Worm (Caenorhabditis elegans) whole organism, L1 larva: Measurements from ENCODE around the gene srj-39.

Source experiments
- F16B12.6 ChIP-seq: fragments of 150-350 bp; optimal IDR thresholded peaks from 2 replicates; lab custom pipeline; 2014; ENCODE audit warnings: missing biosample characterization, missing genetic modification characterization
- aha-1 ChIP-seq: fragments of 150-350 bp; optimal IDR thresholded peaks from 2 replicates; lab custom pipeline; 2014; ENCODE audit warnings: missing biosample characterization, missing genetic modification characterization
- alr-1 ChIP-seq: fragments of 200-800 bp; sonication (Bioruptor generic); optimal IDR thresholded peaks from 2 replicates; lab custom pipeline; 2018; ENCODE audit warnings: borderline replicate concordance, mild to moderate bottlenecking, missing genetic modification characterization, missing compliant biosample characterization
- blmp-1 ChIP-seq: fragments of 150-350 bp; optimal IDR thresholded peaks from 2 replicates; lab custom pipeline; 2014; ENCODE audit warnings: missing biosample characterization, missing genetic modification characterization
- ceh-8 ChIP-seq: fragments of 200-800 bp; sonication (Bioruptor generic); optimal IDR thresholded peaks from 2 replicates; lab custom pipeline; 2018; ENCODE audit warnings: mild to moderate bottlenecking, missing genetic modification characterization, moderate library complexity, missing compliant biosample characterization
- ceh-88 ChIP-seq: fragments of 200-800 bp; sonication (Bioruptor generic); IDR thresholded peaks from 2 replicates; pipeline ENCODE4 v1.3.6; 2022; ENCODE audit warnings: missing genetic modification characterization, missing compliant biosample characterization
- ces-1 ChIP-seq: fragments of 150-350 bp; optimal IDR thresholded peaks from 2 replicates; lab custom pipeline; 2014; ENCODE audit warnings: missing biosample characterization, missing genetic modification reagents, missing genetic modification characterization
- efl-1 ChIP-seq, 4 experiments: fragments of 150-350 bp; optimal IDR thresholded peaks in 3 of 4; peaks in 1 of 4; 1 replicate in 1 of 4; 2 replicates in 3 of 4; lab custom pipeline; 2014; ENCODE audit warnings: missing biosample characterization in 2 of 4, missing genetic modification characterization in 2 of 4, missing genetic modification reagents in 2 of 4
- efl-3 ChIP-seq: fragments of 200-800 bp; sonication (Bioruptor generic); optimal IDR thresholded peaks from 2 replicates; lab custom pipeline; 2018; ENCODE audit warnings: mild to moderate bottlenecking, missing genetic modification characterization, missing compliant biosample characterization
- fkh-10 ChIP-seq: sonication (generic microtip); optimal IDR thresholded peaks from 2 replicates; lab custom pipeline; 2017; ENCODE audit warnings: missing biosample characterization, missing genetic modification reagents, missing genetic modification characterization
- fkh-4 ChIP-seq: sonication (generic microtip); optimal IDR thresholded peaks from 2 replicates; lab custom pipeline; 2016; ENCODE audit warnings: missing compliant biosample characterization, missing genetic modification characterization, borderline replicate concordance
- grh-1 ChIP-seq: fragments of 200-800 bp; sonication (Bioruptor generic); IDR thresholded peaks from 2 replicates; pipeline ENCODE4 v1.3.6; 2022; ENCODE audit warnings: missing genetic modification reagents, missing genetic modification characterization, missing compliant biosample characterization
- isw-1 ChIP-seq: fragments of 200-800 bp; sonication (Bioruptor generic); IDR thresholded peaks from 2 replicates; pipeline ENCODE4 v1.3.6; 2022; ENCODE audit warnings: missing genetic modification characterization, missing compliant biosample characterization
- lin-13 ChIP-seq: fragments of 150-350 bp; optimal IDR thresholded peaks from 2 replicates; lab custom pipeline; 2014; ENCODE audit warnings: missing biosample characterization, missing genetic modification reagents, missing genetic modification characterization
- lin-35 ChIP-seq, 2 experiments: fragments of 150-350 bp; optimal IDR thresholded peaks; 2 replicates each; lab custom pipeline; 2014; ENCODE audit warnings: missing biosample characterization in 2 of 2, missing genetic modification characterization in 2 of 2, missing genetic modification reagents in 2 of 2
- lin-39 ChIP-seq: fragments of 150-350 bp; optimal IDR thresholded peaks from 2 replicates; lab custom pipeline; 2014; ENCODE audit warnings: missing biosample characterization, missing genetic modification reagents, missing genetic modification characterization
- lsy-2 ChIP-seq, 2 experiments: fragments of 150-350 bp; optimal IDR thresholded peaks; 2 replicates each; lab custom pipeline; 2014; ENCODE audit warnings: missing biosample characterization in 2 of 2, missing genetic modification characterization in 2 of 2
- mab-9 ChIP-seq: fragments of 200-800 bp; sonication (Bioruptor generic); IDR thresholded peaks from 2 replicates; pipeline ENCODE4 v1.3.6; 2022; ENCODE audit warnings: missing genetic modification reagents, missing genetic modification characterization, missing compliant biosample characterization
- mep-1 ChIP-seq: fragments of 150-350 bp; optimal IDR thresholded peaks from 2 replicates; lab custom pipeline; 2014; ENCODE audit warnings: missing biosample characterization, missing genetic modification characterization
- nhr-11 ChIP-seq: fragments of 150-350 bp; optimal IDR thresholded peaks from 2 replicates; lab custom pipeline; 2014; ENCODE audit warnings: missing biosample characterization, missing genetic modification characterization
- nhr-12 ChIP-seq: sonication (generic microtip); optimal IDR thresholded peaks from 2 replicates; lab custom pipeline; 2017; ENCODE audit warnings: missing biosample characterization, missing genetic modification characterization
- nhr-19 ChIP-seq: fragments of 200-800 bp; sonication (Bioruptor generic); conservative IDR thresholded peaks from 2 replicates; pipeline ENCODE4 v1.3.6; 2022; ENCODE audit warnings: missing genetic modification characterization, missing compliant biosample characterization
- nhr-20 ChIP-seq: sonication (generic microtip); optimal IDR thresholded peaks from 2 replicates; lab custom pipeline; 2016; ENCODE audit warnings: mild to moderate bottlenecking, missing genetic modification characterization, missing compliant biosample characterization
- nhr-237 ChIP-seq: fragments of 150-350 bp; optimal IDR thresholded peaks from 2 replicates; lab custom pipeline; 2014; ENCODE audit warnings: missing biosample characterization, missing genetic modification characterization
- nhr-28 ChIP-seq: fragments of 150-350 bp; optimal IDR thresholded peaks from 2 replicates; lab custom pipeline; 2014; ENCODE audit warnings: missing biosample characterization, missing genetic modification characterization
- nhr-71 ChIP-seq: sonication (generic microtip); optimal IDR thresholded peaks from 2 replicates; lab custom pipeline; 2016; ENCODE audit warnings: mild to moderate bottlenecking, missing genetic modification characterization, moderate library complexity, missing compliant biosample characterization
- nhr-84 ChIP-seq: sonication (generic microtip); optimal IDR thresholded peaks from 2 replicates; lab custom pipeline; 2017; ENCODE audit warnings: missing biosample characterization, missing genetic modification characterization
- pqm-1 ChIP-seq: sonication (generic microtip); optimal IDR thresholded peaks from 3 replicates; lab custom pipeline; 2017; ENCODE audit warnings: missing biosample characterization, missing genetic modification characterization
- rnt-1 ChIP-seq: sonication (generic microtip); optimal IDR thresholded peaks from 2 replicates; lab custom pipeline; 2016; ENCODE audit warnings: mild to moderate bottlenecking, missing genetic modification characterization, moderate library complexity, missing compliant biosample characterization
- snpc-4 ChIP-seq: fragments of 150-350 bp; optimal IDR thresholded peaks from 2 replicates; lab custom pipeline; 2014; ENCODE audit warnings: missing biosample characterization, missing genetic modification characterization
- snu-23 ChIP-seq: sonication (generic microtip); optimal IDR thresholded peaks from 2 replicates; lab custom pipeline; 2016; ENCODE audit warnings: missing genetic modification characterization, missing compliant biosample characterization
- sox-4 ChIP-seq: sonication (generic microtip); optimal IDR thresholded peaks from 2 replicates; lab custom pipeline; 2016; ENCODE audit warnings: missing genetic modification characterization, missing compliant biosample characterization
- sptf-1 ChIP-seq: fragments of 150-350 bp; optimal IDR thresholded peaks from 2 replicates; lab custom pipeline; 2014; ENCODE audit warnings: missing biosample characterization, missing genetic modification characterization
- swsn-7 ChIP-seq: sonication (generic microtip); optimal IDR thresholded peaks from 2 replicates; lab custom pipeline; 2016; ENCODE audit warnings: missing genetic modification characterization, missing compliant biosample characterization
- tlp-1 ChIP-seq: fragments of 150-350 bp; optimal IDR thresholded peaks from 2 replicates; lab custom pipeline; 2014; ENCODE audit warnings: missing biosample characterization, missing genetic modification characterization
- unc-62 ChIP-seq: fragments of 150-350 bp; optimal IDR thresholded peaks from 2 replicates; lab custom pipeline; 2014; ENCODE audit warnings: missing biosample characterization, missing genetic modification reagents, missing genetic modification characterization
- unc-98 ChIP-seq: fragments of 200-800 bp; sonication (Bioruptor generic); IDR thresholded peaks from 2 replicates; pipeline ENCODE4 v1.3.6; 2022; ENCODE audit warnings: missing genetic modification characterization, missing compliant biosample characterization
- vab-15 ChIP-seq: sonication (generic microtip); optimal IDR thresholded peaks from 2 replicates; lab custom pipeline; 2017; ENCODE audit warnings: missing genotype, mild to moderate bottlenecking, missing genetic modification characterization, missing compliant biosample characterization
- xbp-1 ChIP-seq: sonication (generic microtip); optimal IDR thresholded peaks from 2 replicates; lab custom pipeline; 2016; ENCODE audit warnings: missing genetic modification characterization, missing compliant biosample characterization
- zag-1 ChIP-seq: fragments of 150-350 bp; optimal IDR thresholded peaks from 2 replicates; lab custom pipeline; 2014; ENCODE audit warnings: missing biosample characterization, missing genetic modification characterization
- zip-4 ChIP-seq: fragments of 200-800 bp; sonication (Bioruptor generic); optimal IDR thresholded peaks from 2 replicates; lab custom pipeline; 2018; ENCODE audit warnings: mild to moderate bottlenecking, missing genetic modification characterization, moderate library complexity, missing compliant biosample characterization

The srj-39 gene

ce11 chrV:4094740-4095139 is 9.7 kb upstream of the srj-39 start, which contains the start of gene nhr-181:
Gene nhr-181, plus strand, starts transcription at chrV:4095040.
- TF ChIP-seq unc-98 (no peak), nhr-237 (no peak), lin-39 (tag; lab: Kevin White, UChicago) (no peak), mep-1 (tag; lab: Kevin White, UChicago) (no peak), ceh-88 (GFP tag; lab: Robert Waterston, UW) (no peak), lin-35 (GFP tag; optimal IDR thresholded peaks at IDR 0.05; lab: Kevin White, UChicago) (no peak), nhr-12 (tag; lab: Kevin White, UChicago) (no peak), ceh-8 (GFP tag; lab: Kevin White, UChicago) (no peak), nhr-11 (no peak)

- TF ChIP-seq nhr-84 (tag; lab: Kevin White, UChicago) (no peak), efl-3 (GFP tag; lab: Kevin White, UChicago) (no peak), mab-9 (GFP tag; lab: Robert Waterston, UW) (no peak), xbp-1 (no peak), fkh-4 (tag; lab: Kevin White, UChicago) (no peak), rnt-1 (tag; lab: Kevin White, UChicago) (no peak), snpc-4 (no peak), zip-4 (GFP tag; lab: Kevin White, UChicago) (no peak), nhr-28 (no peak), nhr-20 (tag; lab: Kevin White, UChicago) (no peak), swsn-7 (tag; lab: Kevin White, UChicago) (no peak), lsy-2 (tag; optimal IDR thresholded peaks at IDR 0.05; lab: Kevin White, UChicago) (no peak), sox-4 (tag; lab: Kevin White, UChicago) (no peak), blmp-1 (tag; lab: Kevin White, UChicago) (no peak), aha-1 (tag; lab: Kevin White, UChicago) (no peak)
Measured at ce11 chrV:4101567-4101966, 2.8 kb upstream of the srj-39 start, which contains the start of gene srj-40. Gene srj-40, plus strand, starts transcription at chrV:4101867.

DNA sequence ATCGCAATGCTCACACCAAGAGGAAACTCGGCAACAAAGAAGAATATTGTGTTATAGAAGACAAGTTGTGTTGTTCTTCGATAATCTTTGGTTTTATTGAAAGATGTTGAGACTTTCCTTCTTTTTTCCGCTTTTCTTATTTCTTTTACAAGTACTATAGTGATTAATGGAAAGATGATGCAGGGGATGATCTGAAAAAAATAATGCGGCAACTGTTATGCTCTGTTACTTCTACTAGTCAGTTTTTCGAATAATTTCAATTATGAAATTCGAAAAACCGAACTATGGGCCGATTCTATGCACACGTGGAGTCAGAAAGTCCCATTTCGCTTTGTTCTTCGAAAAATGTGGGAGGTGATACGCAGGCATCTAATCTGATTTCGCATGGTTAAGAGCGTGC is 2.3 kb downstream of the srj-39 start:
- TF ChIP-seq efl-1 (optimal IDR thresholded peaks at IDR 0.05; lab: Kevin White, UChicago) (no peak), efl-1 (GFP tag; optimal IDR thresholded peaks at IDR 0.05 in 1 of 2; lab: Kevin White, UChicago) (peak in 1 of 2 experiments; percentile 90), unc-62 (GFP tag; lab: Kevin White, UChicago) (no peak)

ce11 chrV:4109873-4110272 is 5.5 kb downstream of the srj-39 start, which contains the start of gene clc-18:
Gene clc-18, minus strand, starts transcription at chrV:4109973.
- TF ChIP-seq ces-1 = no peak
- no peak for TF ChIP-seq nhr-71 (tag; lab: Kevin White, UChicago)
- TF ChIP-seq nhr-20 (tag; lab: Kevin White, UChicago) = no peak
- TF ChIP-seq tlp-1 = no peak
- no peak for TF ChIP-seq lin-13 (GFP tag; lab: Kevin White, UChicago)
- TF ChIP-seq lsy-2 (tag; optimal IDR thresholded peaks at IDR 0.05; lab: Kevin White, UChicago) = no peak
- no peak for TF ChIP-seq isw-1 (GFP tag; lab: Robert Waterston, UW)
- TF ChIP-seq blmp-1 (tag; lab: Kevin White, UChicago) = no peak

DNA sequence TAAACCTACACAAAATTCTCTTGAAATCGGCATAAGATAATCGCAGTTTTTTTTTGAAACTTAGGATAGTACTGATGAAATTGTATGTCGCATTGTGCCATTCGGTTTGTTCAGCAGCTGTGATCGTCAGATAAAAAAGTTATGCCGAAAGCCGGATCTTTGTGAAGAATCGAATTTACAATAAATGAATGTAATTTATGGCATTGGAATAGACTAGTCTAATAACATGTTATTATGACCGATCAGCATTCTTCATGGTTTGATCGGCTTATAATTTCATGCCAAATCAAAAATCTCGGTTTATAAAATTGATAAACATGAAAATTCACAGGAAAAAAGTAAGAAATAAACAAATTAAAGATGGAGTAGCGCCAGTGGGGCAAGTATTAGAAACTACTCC is 8.1 kb downstream of the srj-39 start, which contains the start of gene srw-134:
Gene srw-134, minus strand, starts transcription at position 101 of the 400 bp plus-strand sequence.
- TF ChIP-seq ceh-88 (GFP tag; lab: Robert Waterston, UW) = no peak
- TF ChIP-seq fkh-10 (GFP tag; lab: Kevin White, UChicago) = no peak
- TF ChIP-seq vab-15 (tag; lab: Kevin White, UChicago) = no peak
- no peak for TF ChIP-seq snu-23 (GFP tag; lab: Kevin White, UChicago)
- TF ChIP-seq sox-4 (tag; lab: Kevin White, UChicago) = no peak
- no peak for TF ChIP-seq alr-1
- no peak for TF ChIP-seq ceh-8 (GFP tag; lab: Kevin White, UChicago)
- TF ChIP-seq grh-1 (GFP tag; lab: Robert Waterston, UW) = no peak
- TF ChIP-seq F16B12.6 = no peak
- TF ChIP-seq sptf-1 (tag; lab: Kevin White, UChicago) = no peak
- TF ChIP-seq zag-1 (tag; lab: Kevin White, UChicago) = no peak
- TF ChIP-seq ces-1 = no peak
- no peak for TF ChIP-seq lin-39 (tag; lab: Kevin White, UChicago)
- no peak for TF ChIP-seq unc-62 (GFP tag; lab: Kevin White, UChicago)
- TF ChIP-seq pqm-1 (tag; lab: Kevin White, UChicago) = no peak
- TF ChIP-seq nhr-20 (tag; lab: Kevin White, UChicago) = no peak
- no peak for TF ChIP-seq nhr-19 (GFP tag; lab: Robert Waterston, UW)
- TF ChIP-seq zip-4 (GFP tag; lab: Kevin White, UChicago) = no peak
- TF ChIP-seq, all 84 proteins: peak for 0
